Fruit fly (Drosophila melanogaster) whole organism, wandering third instar larva: ENCODE results near the gene gammaTub37C.

Experiments used
- Abd-B ChIP-seq: fragments of >200 bp; optimal IDR thresholded peaks from 2 replicates; lab custom pipeline; 2017; ENCODE audit warnings: missing biosample characterization, missing genetic modification characterization
- CG32264 ChIP-seq: fragments of 200-800 bp; sonication (Bioruptor generic); optimal IDR thresholded peaks from 2 replicates; lab custom pipeline; 2016; ENCODE audit warnings: missing biosample characterization, missing genetic modification characterization
- CG9705 ChIP-seq: fragments of 200-800 bp; sonication (Bioruptor generic); optimal IDR thresholded peaks from 2 replicates; lab custom pipeline; 2018; ENCODE audit warnings: missing biosample characterization, mild to moderate bottlenecking, missing genetic modification characterization
- CrebA ChIP-seq: fragments of 200-800 bp; sonication (Bioruptor generic); optimal IDR thresholded peaks from 2 replicates; lab custom pipeline; 2016; ENCODE audit warnings: missing biosample characterization, mild to moderate bottlenecking, missing genetic modification characterization, borderline replicate concordance
- Dfd ChIP-seq: fragments of >200 bp; optimal IDR thresholded peaks from 2 replicates; lab custom pipeline; 2017; ENCODE audit warnings: missing biosample characterization, missing genetic modification characterization
- Dif ChIP-seq: fragments of 200-275, 200-300 bp; sonication (Bioruptor generic); optimal IDR thresholded peaks from 2 replicates; lab custom pipeline; 2018; ENCODE audit warnings: missing biosample characterization, missing genetic modification characterization; ENCODE audit not compliant: partially characterized antibody
- GATAd ChIP-seq: sonication (Bioruptor generic); optimal IDR thresholded peaks from 2 replicates; lab custom pipeline; 2016; ENCODE audit warnings: missing biosample characterization, missing genetic modification characterization
- HLH106 ChIP-seq: fragments of 200-800 bp; optimal IDR thresholded peaks from 3 replicates; lab custom pipeline; 2019; ENCODE audit warnings: missing biosample characterization, mild to moderate bottlenecking, missing genetic modification characterization, moderate library complexity
- Hnf4 ChIP-seq: fragments of 200-800 bp; sonication (Bioruptor generic); optimal IDR thresholded peaks from 2 replicates; lab custom pipeline; 2016; ENCODE audit warnings: missing biosample characterization, mild to moderate bottlenecking, missing genetic modification characterization
- Hr78 ChIP-seq: fragments of >200 bp; optimal IDR thresholded peaks from 2 replicates; lab custom pipeline; 2017; ENCODE audit warnings: missing biosample characterization, missing genetic modification characterization
- Hr83 ChIP-seq: fragments of 200-300 bp; sonication (Bioruptor generic); optimal IDR thresholded peaks from 2 replicates; lab custom pipeline; 2016; ENCODE audit warnings: missing biosample characterization, mild to moderate bottlenecking, missing genetic modification characterization, moderate library complexity; ENCODE audit not compliant: poor library complexity, severe bottlenecking
- Jra ChIP-seq: sonication (Bioruptor generic); optimal IDR thresholded peaks from 2 replicates; lab custom pipeline; 2016; ENCODE audit warnings: missing biosample characterization, missing genetic modification characterization
- Mio ChIP-seq: sonication (Bioruptor generic); optimal IDR thresholded peaks from 2 replicates; lab custom pipeline; 2016; ENCODE audit warnings: missing biosample characterization, missing genetic modification characterization
- Myc ChIP-seq: fragments of >200 bp; optimal IDR thresholded peaks from 2 replicates; lab custom pipeline; 2017
- N ChIP-seq: fragments of >200 bp; optimal IDR thresholded peaks from 2 replicates; lab custom pipeline; 2018; ENCODE audit warnings: missing biosample characterization, missing external identifiers, missing genetic modification characterization
- OdsH ChIP-seq: fragments of 200-800 bp; sonication (Bioruptor generic); optimal IDR thresholded peaks from 2 replicates; lab custom pipeline; 2016; ENCODE audit warnings: missing biosample characterization, mild to moderate bottlenecking, missing genetic modification characterization
- Rel ChIP-seq, 2 experiments: fragments of 200-800 bp; sonication (Bioruptor generic) in 1 of 2; optimal IDR thresholded peaks; 2 replicates in 1 of 2; 3 replicates in 1 of 2; lab custom pipeline; 2016 to 2019; ENCODE audit warnings: mild to moderate bottlenecking in 2 of 2, missing biosample characterization in 2 of 2, missing genetic modification characterization in 2 of 2, moderate library complexity in 1 of 2
- Sp1 ChIP-seq: fragments of 200-800 bp; sonication (Bioruptor generic); optimal IDR thresholded peaks from 3 replicates; lab custom pipeline; 2019; ENCODE audit warnings: missing biosample characterization, mild to moderate bottlenecking, missing genetic modification characterization, moderate library complexity
- Vsx2 ChIP-seq: fragments of 200-300, 225-300 bp; sonication (Bioruptor generic); optimal IDR thresholded peaks from 2 replicates; lab custom pipeline; 2018; ENCODE audit warnings: missing biosample characterization, missing genetic modification characterization; ENCODE audit not compliant: partially characterized antibody
- br ChIP-seq: fragments of 200-800 bp; sonication (Bioruptor generic); optimal IDR thresholded peaks from 2 replicates; lab custom pipeline; 2016; ENCODE audit warnings: missing biosample characterization, missing genetic modification characterization
- brk ChIP-seq: fragments of 200-800 bp; sonication (Bioruptor generic); optimal IDR thresholded peaks from 2 replicates; lab custom pipeline; 2016; ENCODE audit warnings: missing biosample characterization, mild to moderate bottlenecking, missing genetic modification characterization
- dl ChIP-seq, 2 experiments: fragments of 175-275, 200-275 bp in 1 of 2; fragments of 200-275 bp in 1 of 2; sonication (Bioruptor generic); optimal IDR thresholded peaks; lab custom pipeline; 2018; ENCODE audit warnings: mild to moderate bottlenecking in 2 of 2, missing biosample characterization in 2 of 2, missing genetic modification characterization in 2 of 2, moderate library complexity in 2 of 2; ENCODE audit not compliant: partially characterized antibody in 2 of 2, insufficient read depth in 1 of 2
- dmrt93B ChIP-seq: fragments of 200-800 bp; sonication (Bioruptor generic); optimal IDR thresholded peaks from 2 replicates; lab custom pipeline; 2018; ENCODE audit warnings: missing biosample characterization, mild to moderate bottlenecking, missing genetic modification characterization
- dsf ChIP-seq: sonication (Bioruptor generic); optimal IDR thresholded peaks from 2 replicates; lab custom pipeline; 2016; ENCODE audit warnings: missing biosample characterization, missing genetic modification characterization, borderline replicate concordance
- ey ChIP-seq: fragments of 200-800 bp; sonication (Bioruptor generic); optimal IDR thresholded peaks from 2 replicates; lab custom pipeline; 2016; ENCODE audit warnings: missing biosample characterization, missing genetic modification characterization
- foxo ChIP-seq, 2 experiments: fragments of 200-800 bp; sonication (Bioruptor generic); optimal IDR thresholded peaks; 2 replicates in 1 of 2; 3 replicates in 1 of 2; lab custom pipeline; 2016 to 2017; ENCODE audit warnings: missing biosample characterization in 2 of 2, missing genetic modification characterization in 2 of 2
- fru ChIP-seq: fragments of 200-800 bp; sonication (Bioruptor generic); optimal IDR thresholded peaks from 3 replicates; lab custom pipeline; 2016; ENCODE audit warnings: missing biosample characterization, mild to moderate bottlenecking, missing genetic modification characterization
- h ChIP-seq: fragments of 200-800 bp; sonication (Bioruptor generic); optimal IDR thresholded peaks from 3 replicates; lab custom pipeline; 2016; ENCODE audit warnings: missing biosample characterization, mild to moderate bottlenecking, missing genetic modification characterization
- jim ChIP-seq: fragments of 175-275, 200-325 bp; sonication (Bioruptor generic); optimal IDR thresholded peaks from 2 replicates; lab custom pipeline; 2016; ENCODE audit warnings: missing biosample characterization, mild to moderate bottlenecking, missing genetic modification characterization
- lola ChIP-seq: fragments of >200 bp; optimal IDR thresholded peaks from 2 replicates; lab custom pipeline; 2017; ENCODE audit warnings: missing biosample characterization, missing genetic modification characterization
- pan ChIP-seq: fragments of >200 bp; optimal IDR thresholded peaks from 2 replicates; lab custom pipeline; 2017
- psq ChIP-seq: fragments of 200-800 bp; sonication (Bioruptor generic); optimal IDR thresholded peaks from 3 replicates; lab custom pipeline; 2017; ENCODE audit warnings: missing biosample characterization, mild to moderate bottlenecking, missing genetic modification characterization, moderate library complexity
- rgr ChIP-seq: fragments of 200-800 bp; sonication (Bioruptor generic); optimal IDR thresholded peaks from 3 replicates; lab custom pipeline; 2016; ENCODE audit warnings: missing biosample characterization, mild to moderate bottlenecking, missing genetic modification characterization
- sage ChIP-seq: fragments of 200-800 bp; sonication (Bioruptor generic); optimal IDR thresholded peaks from 2 replicates; lab custom pipeline; 2016; ENCODE audit warnings: missing biosample characterization, mild to moderate bottlenecking, missing genetic modification characterization
- sv ChIP-seq: fragments of 200-800 bp; sonication (Bioruptor generic); optimal IDR thresholded peaks from 3 replicates; lab custom pipeline; 2016; ENCODE audit warnings: missing biosample characterization, missing genetic modification characterization
- tai ChIP-seq: sonication (Bioruptor generic); optimal IDR thresholded peaks from 2 replicates; lab custom pipeline; 2016; ENCODE audit warnings: missing biosample characterization, missing genetic modification characterization
- usp ChIP-seq: fragments of >200 bp; optimal IDR thresholded peaks from 2 replicates; lab custom pipeline; 2017; ENCODE audit warnings: missing biosample characterization, missing genetic modification characterization
- woc ChIP-seq: sonication (Bioruptor generic); optimal IDR thresholded peaks from 2 replicates; lab custom pipeline; 2016; ENCODE audit warnings: missing biosample characterization, mild to moderate bottlenecking, missing genetic modification characterization

The gammaTub37C gene

DNA sequence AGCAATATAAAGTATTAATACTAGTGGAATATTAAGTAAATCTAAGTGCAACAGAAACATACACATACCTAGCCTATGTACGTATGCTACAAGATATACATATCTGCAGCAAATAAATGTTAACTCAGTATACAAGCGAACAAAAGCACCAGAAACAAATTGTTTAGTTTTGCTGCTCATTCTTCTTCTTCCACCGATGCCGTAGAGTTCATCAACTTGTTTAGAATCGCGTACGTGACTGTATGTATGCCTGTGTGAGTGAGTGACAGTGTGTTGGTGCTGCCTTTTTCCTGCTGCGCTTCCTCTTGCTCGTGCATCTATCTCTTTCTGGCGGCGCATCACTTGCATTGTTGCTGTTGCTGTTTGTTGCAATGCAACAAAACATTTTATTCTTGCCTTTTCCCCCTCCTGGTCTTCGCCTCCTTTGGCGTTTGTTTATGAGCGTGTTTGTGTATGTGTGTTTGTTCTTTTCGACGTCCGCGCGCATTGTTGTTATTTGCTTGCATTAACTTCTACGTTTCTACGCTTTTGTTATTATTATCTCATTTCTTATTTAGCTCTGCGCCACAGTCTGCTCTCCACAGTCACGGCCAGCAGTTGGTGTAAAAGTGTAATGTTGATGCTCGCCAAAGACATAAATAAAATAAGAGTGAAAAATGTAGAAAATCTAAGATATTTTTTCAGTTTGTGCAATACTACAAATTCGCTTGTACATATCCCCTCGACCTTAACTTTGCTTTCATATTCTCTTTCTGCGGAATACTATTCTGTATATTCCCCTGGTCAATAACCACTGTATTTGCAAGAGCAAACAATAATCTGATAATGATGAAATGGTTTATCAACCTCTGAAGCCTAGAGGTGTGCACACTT is 26.6 kb downstream of the gammaTub37C start:
- TF ChIP-seq GATAd (GFP tag; lab: Kevin White, UChicago): no peak
- TF ChIP-seq pan (lab: Kevin White, UChicago): no peak
- peak; percentile 44 for TF ChIP-seq dmrt93B (GFP tag; lab: Kevin White, UChicago)
- peak; percentile 59 for TF ChIP-seq fru (GFP tag; lab: Kevin White, UChicago)
- TF ChIP-seq h: peak; percentile 57
- peak; percentile 78 for TF ChIP-seq OdsH (GFP tag; lab: Kevin White, UChicago)
- peak; percentile 31 for TF ChIP-seq Jra (GFP tag; lab: Kevin White, UChicago)
- TF ChIP-seq ey: peak; percentile 66
- TF ChIP-seq psq (GFP tag; lab: Kevin White, UChicago): peak; percentile 29
- peak; percentile 19 for TF ChIP-seq Hr83 (GFP tag; lab: Kevin White, UChicago)
- TF ChIP-seq rgr (GFP tag; lab: Kevin White, UChicago): peak; percentile 72
- no peak for TF ChIP-seq Abd-B (GFP tag; lab: Kevin White, UChicago)
- peak; percentile 51 for TF ChIP-seq CG32264
- TF ChIP-seq br (GFP tag; lab: Kevin White, UChicago): peak; percentile 61
- TF ChIP-seq woc (GFP tag; lab: Kevin White, UChicago): peak; percentile 17
- TF ChIP-seq Hnf4 (GFP tag; lab: Kevin White, UChicago): peak; percentile 30
- peak; percentile 34 for TF ChIP-seq Sp1 (GFP tag; lab: Kevin White, UChicago)
- no peak for TF ChIP-seq N
- TF ChIP-seq HLH106: peak; percentile 47
- no peak for TF ChIP-seq Dfd
- TF ChIP-seq CrebA (GFP tag; lab: Kevin White, UChicago): no peak
- TF ChIP-seq tai (GFP tag; lab: Kevin White, UChicago): peak; percentile 44
- TF ChIP-seq foxo (GFP tag; optimal IDR thresholded peaks at IDR 0.05; lab: Kevin White, UChicago): peak in 1 of 2 experiments; percentile 69

DNA sequence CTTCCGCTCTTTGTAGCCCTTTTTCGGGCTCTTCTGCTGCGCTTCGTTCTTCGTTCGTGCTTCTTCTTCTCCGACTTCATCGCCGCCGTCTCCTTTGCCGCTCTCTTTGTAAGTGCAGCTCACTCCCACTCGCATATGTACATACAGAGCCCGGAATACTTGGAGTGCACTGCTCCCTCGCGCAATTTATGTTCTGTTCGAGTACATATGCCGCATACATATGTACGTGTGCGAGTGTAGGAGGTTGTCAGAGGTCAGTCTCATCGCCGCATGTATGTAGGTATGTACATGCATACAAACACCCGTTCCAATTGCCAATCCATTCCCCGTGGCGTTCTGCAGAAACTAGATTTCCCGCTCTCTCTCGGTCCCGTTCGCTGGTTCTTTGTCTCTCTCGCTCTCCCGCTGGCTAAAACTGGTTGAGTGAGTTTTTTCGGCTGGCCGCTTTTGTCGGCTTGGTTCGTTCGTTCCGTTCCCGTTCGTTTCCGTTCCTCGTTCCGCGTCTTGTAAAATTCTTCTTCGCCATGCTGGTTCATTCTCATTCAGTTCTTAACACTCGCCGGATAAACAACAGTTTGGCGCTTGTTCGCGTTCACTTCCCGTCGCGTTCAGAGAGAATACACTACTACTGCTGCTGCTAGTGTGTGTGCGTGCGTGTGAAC is 27.4 kb downstream of the gammaTub37C start:
- peak; percentile 1 for TF ChIP-seq woc (GFP tag; lab: Kevin White, UChicago)
- TF ChIP-seq ey: no peak
- no peak for TF ChIP-seq fru (GFP tag; lab: Kevin White, UChicago)
- peak; percentile 93 for TF ChIP-seq Vsx2 (GFP tag; lab: Kevin White, UChicago)
- no peak for TF ChIP-seq GATAd (GFP tag; lab: Kevin White, UChicago)
- TF ChIP-seq CG9705 (GFP tag; lab: Kevin White, UChicago): no peak
- no peak for TF ChIP-seq Hr78
- no peak for TF ChIP-seq usp
- TF ChIP-seq dsf (GFP tag; lab: Kevin White, UChicago): no peak
- peak; percentile 87 for TF ChIP-seq Dif (GFP tag; lab: Kevin White, UChicago)
- no peak for TF ChIP-seq dmrt93B (GFP tag; lab: Kevin White, UChicago)
- no peak for TF ChIP-seq brk (GFP tag; lab: Kevin White, UChicago)
- peak; percentile 86 for TF ChIP-seq psq (GFP tag; lab: Kevin White, UChicago)
- no peak for TF ChIP-seq Mio (GFP tag; lab: Kevin White, UChicago)
- no peak for TF ChIP-seq sv
- no peak for TF ChIP-seq jim
- no peak for TF ChIP-seq CrebA (GFP tag; lab: Kevin White, UChicago)
- TF ChIP-seq sage (GFP tag; lab: Kevin White, UChicago): no peak
- peak; percentile 38 for TF ChIP-seq h
- TF ChIP-seq tai (GFP tag; lab: Kevin White, UChicago): peak; percentile 50
- TF ChIP-seq Hnf4 (GFP tag; lab: Kevin White, UChicago): no peak
- TF ChIP-seq br (GFP tag; lab: Kevin White, UChicago): peak; percentile 41
- TF ChIP-seq CG32264: peak; percentile 5
- TF ChIP-seq Rel (GFP tag; optimal IDR thresholded peaks at IDR 0.05; lab: Kevin White, UChicago): peak; percentile 54
- peak; percentile 50 for TF ChIP-seq Rel (tag; optimal IDR thresholded peaks at IDR 0.05; lab: Kevin White, UChicago)
- TF ChIP-seq Sp1 (GFP tag; lab: Kevin White, UChicago): peak; percentile 67
- TF ChIP-seq Hr83 (GFP tag; lab: Kevin White, UChicago): peak; percentile 37
- TF ChIP-seq Abd-B (GFP tag; lab: Kevin White, UChicago): no peak
- TF ChIP-seq Jra (GFP tag; lab: Kevin White, UChicago): no peak
- TF ChIP-seq Myc (lab: Kevin White, UChicago): no peak
- TF ChIP-seq pan (lab: Kevin White, UChicago): no peak
- TF ChIP-seq foxo (GFP tag; optimal IDR thresholded peaks at IDR 0.05; lab: Kevin White, UChicago): peak; percentile 2 to 10
- TF ChIP-seq lola (GFP tag; lab: Kevin White, UChicago): no peak
- TF ChIP-seq rgr (GFP tag; lab: Kevin White, UChicago): no peak
- no peak for TF ChIP-seq HLH106
- TF ChIP-seq N: no peak
- TF ChIP-seq Dfd: no peak
- TF ChIP-seq OdsH (GFP tag; lab: Kevin White, UChicago): peak; percentile 52
- TF ChIP-seq dl (GFP tag; optimal IDR thresholded peaks at IDR 0.05; lab: Kevin White, UChicago; ENCODE audit: insufficient read depth in 1 of 2, partially characterized antibody in 2 of 2): peak; percentile 73 to 88
